Fruit fly (Drosophila melanogaster) whole organism, prepupa: ENCODE data around the gene Wdfy2.

Source experiments
- Blimp-1 ChIP-seq: fragments of 200-800 bp; sonication (Bioruptor generic); optimal IDR thresholded peaks from 3 replicates; lab custom pipeline; 2017; ENCODE audit warnings: missing biosample characterization, missing genetic modification characterization, mild to moderate bottlenecking, moderate library complexity, missing genetic modification reagents
- CG10631 ChIP-seq: fragments of 200-800 bp; sonication (Bioruptor generic); optimal IDR thresholded peaks from 2 replicates; lab custom pipeline; 2016; ENCODE audit warnings: missing biosample characterization, missing genetic modification characterization
- CG10669 ChIP-seq: fragments of 200-800 bp; sonication (Bioruptor generic); optimal IDR thresholded peaks from 3 replicates; lab custom pipeline; 2018; ENCODE audit warnings: missing biosample characterization, mild to moderate bottlenecking, missing genetic modification characterization, moderate library complexity
- CG11294 ChIP-seq: fragments of 200-800 bp; sonication (Bioruptor generic); IDR thresholded peaks from 2 replicates; pipeline ENCODE4 v1.3.6; 2022; ENCODE audit warnings: missing biosample characterization, missing genetic modification characterization
- CG11762 ChIP-seq: fragments of 200-800 bp; sonication (Bioruptor generic); optimal IDR thresholded peaks from 3 replicates; lab custom pipeline; 2016; ENCODE audit warnings: missing biosample characterization, missing genetic modification characterization; ENCODE audit not compliant: insufficient read depth
- CG11902 ChIP-seq: fragments of 200-800 bp; sonication (Bioruptor generic); optimal IDR thresholded peaks from 3 replicates; lab custom pipeline; 2016; ENCODE audit warnings: missing biosample characterization, missing genetic modification characterization
- CG15336 ChIP-seq: fragments of 200-800 bp; sonication (Bioruptor generic); IDR thresholded peaks from 2 replicates; pipeline ENCODE4 v1.3.6; 2022; ENCODE audit warnings: missing biosample characterization, missing genetic modification characterization
- CG1621 ChIP-seq: fragments of 200-800 bp; sonication (Bioruptor generic); optimal IDR thresholded peaks from 3 replicates; lab custom pipeline; 2018; ENCODE audit warnings: missing biosample characterization, mild to moderate bottlenecking, missing genetic modification characterization
- CG3032 ChIP-seq: fragments of 200-800 bp; optimal IDR thresholded peaks from 2 replicates; lab custom pipeline; 2019; ENCODE audit warnings: missing biosample characterization, mild to moderate bottlenecking, missing genetic modification characterization, moderate library complexity
- CG32006 ChIP-seq: fragments of 200-800 bp; sonication (Bioruptor generic); optimal IDR thresholded peaks from 3 replicates; lab custom pipeline; 2017; ENCODE audit warnings: missing biosample characterization, mild to moderate bottlenecking, missing genetic modification characterization
- CG3919 ChIP-seq: fragments of 200-800 bp; sonication (Bioruptor generic); optimal IDR thresholded peaks from 3 replicates; lab custom pipeline; 2016; ENCODE audit warnings: missing biosample characterization, missing genetic modification characterization
- CG4318 ChIP-seq: fragments of 200-800 bp; sonication (Bioruptor generic); optimal IDR thresholded peaks from 3 replicates; lab custom pipeline; 2017; ENCODE audit warnings: missing biosample characterization, mild to moderate bottlenecking, missing genetic modification characterization
- CG6163 ChIP-seq: fragments of 200-800 bp; sonication (Bioruptor generic); IDR thresholded peaks from 3 replicates; pipeline ENCODE4 v1.3.6; 2022; ENCODE audit warnings: missing biosample characterization, missing genetic modification characterization
- CG6276 ChIP-seq: fragments of 200-800 bp; sonication (Bioruptor generic); optimal IDR thresholded peaks from 2 replicates; lab custom pipeline; 2017; ENCODE audit warnings: missing biosample characterization, mild to moderate bottlenecking, missing genetic modification characterization
- CG6792 ChIP-seq: fragments of 200-800 bp; sonication (Bioruptor generic); optimal IDR thresholded peaks from 3 replicates; lab custom pipeline; 2016; ENCODE audit warnings: missing biosample characterization, missing genetic modification characterization
- CG6854 ChIP-seq: fragments of 200-800 bp; sonication (Bioruptor generic); optimal IDR thresholded peaks from 2 replicates; lab custom pipeline; 2017; ENCODE audit warnings: missing biosample characterization, mild to moderate bottlenecking, missing genetic modification characterization
- CG8319 ChIP-seq: fragments of 200-800 bp; sonication (Bioruptor generic); optimal IDR thresholded peaks from 3 replicates; lab custom pipeline; 2016; ENCODE audit warnings: missing biosample characterization, missing genetic modification characterization
- CG9139 ChIP-seq: fragments of 200-800 bp; sonication (Bioruptor generic); optimal IDR thresholded peaks from 3 replicates; lab custom pipeline; 2017; ENCODE audit warnings: missing biosample characterization, mild to moderate bottlenecking, missing genetic modification characterization
- Eip75B ChIP-seq: fragments of 200-800 bp; sonication (Bioruptor generic); optimal IDR thresholded peaks from 3 replicates; lab custom pipeline; 2016; ENCODE audit warnings: missing biosample characterization, missing genetic modification characterization
- Eip78C ChIP-seq: fragments of 200-800 bp; sonication (Bioruptor generic); peaks from one replicate; lab custom pipeline; 2016; ENCODE audit warnings: missing biosample characterization, missing genetic modification characterization
- Eip93F ChIP-seq: fragments of 200-800 bp; sonication (Bioruptor generic); optimal IDR thresholded peaks from 2 replicates; lab custom pipeline; 2016; ENCODE audit warnings: missing biosample characterization, mild to moderate bottlenecking, missing genetic modification characterization
- Ets21C ChIP-seq: fragments of 200-800 bp; sonication (Bioruptor generic); optimal IDR thresholded peaks from 3 replicates; lab custom pipeline; 2016; ENCODE audit warnings: missing biosample characterization, missing genetic modification characterization
- Ets96B ChIP-seq: fragments of 200-800 bp; optimal IDR thresholded peaks from 2 replicates; lab custom pipeline; 2019; ENCODE audit warnings: missing biosample characterization, mild to moderate bottlenecking, missing genetic modification characterization, moderate library complexity
- Gug ChIP-seq: fragments of 200-800 bp; sonication (Bioruptor generic); IDR thresholded peaks from 2 replicates; pipeline ENCODE4 v1.3.6; 2022; ENCODE audit warnings: missing biosample characterization, missing genetic modification characterization
- Hr38 ChIP-seq: sonication (Bioruptor generic); optimal IDR thresholded peaks from 2 replicates; lab custom pipeline; 2016; ENCODE audit warnings: missing biosample characterization, missing genetic modification characterization
- Hr4 ChIP-seq: fragments of 200-800 bp; sonication (Bioruptor generic); optimal IDR thresholded peaks from 3 replicates; lab custom pipeline; 2016; ENCODE audit warnings: missing biosample characterization, missing genetic modification characterization
- Lpt ChIP-seq: fragments of 200-800 bp; sonication (Bioruptor generic); optimal IDR thresholded peaks from 3 replicates; lab custom pipeline; 2016; ENCODE audit warnings: missing biosample characterization, missing genetic modification characterization
- Met ChIP-seq: fragments of 200-800 bp; sonication (Bioruptor generic); optimal IDR thresholded peaks from 3 replicates; lab custom pipeline; 2016; ENCODE audit warnings: missing biosample characterization, missing genetic modification characterization
- OdsH ChIP-seq: fragments of 200-800 bp; sonication (Bioruptor generic); optimal IDR thresholded peaks from 3 replicates; lab custom pipeline; 2016; ENCODE audit warnings: missing biosample characterization, missing genetic modification characterization
- Smox ChIP-seq: fragments of 200-800 bp; sonication (Bioruptor generic); optimal IDR thresholded peaks from 3 replicates; lab custom pipeline; 2016; ENCODE audit warnings: missing biosample characterization, missing genetic modification characterization
- Sox102F ChIP-seq: fragments of 200-800 bp; sonication (Bioruptor generic); optimal IDR thresholded peaks from 2 replicates; lab custom pipeline; 2016; ENCODE audit warnings: missing biosample characterization, mild to moderate bottlenecking, missing genetic modification characterization
- Sox14 ChIP-seq: fragments of 200-800 bp; sonication (Bioruptor generic); optimal IDR thresholded peaks from 3 replicates; lab custom pipeline; 2016; ENCODE audit warnings: missing biosample characterization, missing genetic modification characterization
- Sox15 ChIP-seq: fragments of 200-800 bp; sonication (Bioruptor generic); optimal IDR thresholded peaks from 3 replicates; lab custom pipeline; 2016; ENCODE audit warnings: missing biosample characterization, missing genetic modification characterization
- achi ChIP-seq: fragments of 200-800 bp; sonication (Bioruptor generic); optimal IDR thresholded peaks from 3 replicates; lab custom pipeline; 2016; ENCODE audit warnings: missing biosample characterization, missing genetic modification characterization
- acj6 ChIP-seq: fragments of 200-800 bp; sonication (Bioruptor generic); optimal IDR thresholded peaks from 3 replicates; lab custom pipeline; 2016; ENCODE audit warnings: missing biosample characterization, missing genetic modification characterization
- cyc ChIP-seq: fragments of 200-800 bp; sonication (Bioruptor generic); optimal IDR thresholded peaks from 3 replicates; lab custom pipeline; 2016; ENCODE audit warnings: missing biosample characterization, missing genetic modification characterization
- dsx ChIP-seq: fragments of 200-800 bp; optimal IDR thresholded peaks from 3 replicates; lab custom pipeline; 2019; ENCODE audit warnings: missing biosample characterization, mild to moderate bottlenecking, missing genetic modification characterization, moderate library complexity; ENCODE audit not compliant: poor library complexity, severe bottlenecking
- eg ChIP-seq: fragments of 200-800 bp; sonication (Bioruptor generic); IDR thresholded peaks from 3 replicates; pipeline ENCODE4 v1.3.6; 2022; ENCODE audit warnings: missing biosample characterization, missing genetic modification characterization
- esn ChIP-seq: fragments of 200-800 bp; sonication (Bioruptor generic); optimal IDR thresholded peaks from 2 replicates; lab custom pipeline; 2016; ENCODE audit warnings: missing biosample characterization, mild to moderate bottlenecking, missing genetic modification characterization, moderate library complexity
- fd59A ChIP-seq: fragments of 200-800 bp; sonication (Bioruptor generic); optimal IDR thresholded peaks from 2 replicates; lab custom pipeline; 2017; ENCODE audit warnings: missing biosample characterization, mild to moderate bottlenecking, missing genetic modification characterization, missing genetic modification reagents
- fd85E ChIP-seq: fragments of 200-800 bp; sonication (Bioruptor generic); optimal IDR thresholded peaks from 3 replicates; lab custom pipeline; 2016; ENCODE audit warnings: missing biosample characterization, missing genetic modification characterization
- fkh ChIP-seq: fragments of 200-800 bp; sonication (Bioruptor generic); optimal IDR thresholded peaks from 3 replicates; lab custom pipeline; 2017; ENCODE audit warnings: missing biosample characterization, mild to moderate bottlenecking, missing genetic modification characterization, moderate library complexity
- lz ChIP-seq: fragments of 200-800 bp; sonication (Bioruptor generic); optimal IDR thresholded peaks from 3 replicates; lab custom pipeline; 2016; ENCODE audit warnings: missing biosample characterization, missing genetic modification characterization
- net ChIP-seq: fragments of 200-800 bp; sonication (Bioruptor generic); optimal IDR thresholded peaks from 3 replicates; lab custom pipeline; 2016; ENCODE audit warnings: missing biosample characterization, missing genetic modification characterization
- salr ChIP-seq, 2 experiments: fragments of 200-800 bp; sonication (Bioruptor generic); optimal IDR thresholded peaks; 3 replicates each; lab custom pipeline; 2016 to 2018; ENCODE audit warnings: missing biosample characterization in 2 of 2, missing genetic modification characterization in 2 of 2, mild to moderate bottlenecking in 1 of 2
- spab ChIP-seq: fragments of 200-800 bp; sonication (Bioruptor generic); optimal IDR thresholded peaks from 2 replicates; lab custom pipeline; 2017; ENCODE audit warnings: missing biosample characterization, mild to moderate bottlenecking, missing genetic modification characterization, missing genetic modification reagents
- ss ChIP-seq, 2 experiments: fragments of 200-800 bp; sonication (Bioruptor generic); optimal IDR thresholded peaks; 2 replicates in 1 of 2; 3 replicates in 1 of 2; lab custom pipeline; 2017 to 2018; ENCODE audit warnings: mild to moderate bottlenecking in 2 of 2, missing biosample characterization in 2 of 2, missing genetic modification characterization in 2 of 2, moderate library complexity in 1 of 2
- svp ChIP-seq: fragments of 200-800 bp; sonication (Bioruptor generic); peaks from one replicate; lab custom pipeline; 2016; ENCODE audit warnings: missing biosample characterization, missing genetic modification characterization
- topi ChIP-seq: fragments of 200-800 bp; sonication (Bioruptor generic); optimal IDR thresholded peaks from 3 replicates; lab custom pipeline; 2016; ENCODE audit warnings: missing biosample characterization, missing genetic modification characterization
- vri ChIP-seq: fragments of 200-800 bp; sonication (Bioruptor generic); optimal IDR thresholded peaks from 3 replicates; lab custom pipeline; 2016; ENCODE audit warnings: missing biosample characterization, mild to moderate bottlenecking, missing genetic modification characterization

Wdfy2 gene

DNA sequence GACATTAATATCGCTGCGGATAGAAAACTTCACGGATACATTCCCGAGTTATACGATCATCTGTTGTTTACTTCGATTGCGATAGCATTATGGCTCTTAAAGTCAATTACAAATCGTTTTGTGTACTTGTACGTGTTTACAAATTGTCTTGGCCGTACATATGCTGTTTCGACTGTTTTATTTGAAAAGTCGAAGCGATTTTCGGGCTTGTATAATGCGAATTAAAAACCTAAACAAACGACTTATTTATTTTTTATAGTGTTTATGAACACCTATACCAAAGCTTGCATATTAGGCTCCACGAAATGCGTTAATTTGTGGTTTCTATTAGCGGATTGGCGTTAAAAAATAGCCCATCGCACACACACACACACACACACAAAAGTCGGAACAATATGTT lies 49.2 kb downstream of the Wdfy2 start:
- TF ChIP-seq Sox14 (GFP tag; lab: Kevin White, UChicago) (no peak), fkh (GFP tag; lab: Kevin White, UChicago) (peak; percentile 69), CG11294 (no peak), Lpt (GFP tag; lab: Kevin White, UChicago) (no peak)

dm6 chr2L:10474268-10474678 lies 51.2 kb downstream of the Wdfy2 start, which contains the start of gene RluA-1:
Gene RluA-1, minus strand, starts transcription at chr2L:10474349.
- TF ChIP-seq Ets96B (tag; lab: Kevin White, UChicago) (peak; percentile 98), CG6854 (peak; percentile 79), CG11902 (peak; percentile 84), fd85E (peak; percentile 78), CG10669 (GFP tag; lab: Kevin White, UChicago) (peak; percentile 98), CG32006 (peak; percentile 99), spab (GFP tag; lab: Kevin White, UChicago) (peak; percentile 96), CG8319 (GFP tag; lab: Kevin White, UChicago) (peak; percentile 95), cyc (GFP tag; lab: Kevin White, UChicago) (peak; percentile 90), CG6276 (GFP tag; lab: Kevin White, UChicago) (peak; percentile 99), Met (GFP tag; lab: Kevin White, UChicago) (peak; percentile 85), Ets21C (GFP tag; lab: Kevin White, UChicago) (peak; percentile 83), svp (GFP tag; lab: Kevin White, UChicago) (peak; percentile 96), ss (GFP tag; optimal IDR thresholded peaks at IDR 0.05; lab: Kevin White, UChicago) (peak; percentile 93 to 96), CG6792 (GFP tag; lab: Kevin White, UChicago) (peak; percentile 95), lz (GFP tag; lab: Kevin White, UChicago) (peak; percentile 91), fd59A (GFP tag; lab: Kevin White, UChicago) (peak; percentile 96), Sox102F (GFP tag; lab: Kevin White, UChicago) (peak; percentile 93), Eip93F (GFP tag; lab: Kevin White, UChicago) (peak; percentile 85), dsx (GFP tag; lab: Kevin White, UChicago) (peak; percentile 96), Smox (GFP tag; lab: Kevin White, UChicago) (peak; percentile 93), achi (GFP tag; lab: Kevin White, UChicago) (peak; percentile 96), esn (GFP tag; lab: Kevin White, UChicago) (peak; percentile 94), CG10631 (GFP tag; lab: Kevin White, UChicago) (peak; percentile 98), CG6163 (GFP tag; lab: Robert Waterston, UW) (peak; percentile 95), Eip75B (GFP tag; lab: Kevin White, UChicago) (peak; percentile 90), Hr4 (GFP tag; lab: Kevin White, UChicago) (peak; percentile 98), CG3919 (peak; percentile 97), CG9139 (peak; percentile 93), Sox14 (GFP tag; lab: Kevin White, UChicago) (peak; percentile 94), vri (GFP tag; lab: Kevin White, UChicago) (no peak), CG15336 (GFP tag; lab: Robert Waterston, UW) (peak; percentile 99), eg (GFP tag; lab: Robert Waterston, UW) (peak; percentile 99), Blimp-1 (GFP tag; lab: Kevin White, UChicago) (peak; percentile 82), OdsH (peak; percentile 97), Sox15 (GFP tag; lab: Kevin White, UChicago) (peak; percentile 92), acj6 (GFP tag; lab: Kevin White, UChicago) (peak; percentile 97), topi (GFP tag; lab: Kevin White, UChicago) (peak; percentile 93), CG1621 (peak; percentile 96), Hr38 (GFP tag; lab: Kevin White, UChicago) (peak; percentile 33), salr (GFP tag; optimal IDR thresholded peaks at IDR 0.05; lab: Kevin White, UChicago) (peak; percentile 94 to 96), Eip78C (GFP tag; lab: Kevin White, UChicago) (peak; percentile 99), net (GFP tag; lab: Kevin White, UChicago) (peak; percentile 98), CG4318 (peak; percentile 97), fkh (GFP tag; lab: Kevin White, UChicago) (peak; percentile 82), CG3032 (peak; percentile 97), CG11762 (GFP tag; lab: Kevin White, UChicago) (peak; percentile 97), Gug (GFP tag; lab: Robert Waterston, UW) (peak; percentile 99)
